Fruit fly (Drosophila melanogaster): ENCODE results near the gene Rpt3.
A peak's percentile ranks its signal among the peaks of the same experiment; 100 is the strongest.

The Rpt3 gene

DNA sequence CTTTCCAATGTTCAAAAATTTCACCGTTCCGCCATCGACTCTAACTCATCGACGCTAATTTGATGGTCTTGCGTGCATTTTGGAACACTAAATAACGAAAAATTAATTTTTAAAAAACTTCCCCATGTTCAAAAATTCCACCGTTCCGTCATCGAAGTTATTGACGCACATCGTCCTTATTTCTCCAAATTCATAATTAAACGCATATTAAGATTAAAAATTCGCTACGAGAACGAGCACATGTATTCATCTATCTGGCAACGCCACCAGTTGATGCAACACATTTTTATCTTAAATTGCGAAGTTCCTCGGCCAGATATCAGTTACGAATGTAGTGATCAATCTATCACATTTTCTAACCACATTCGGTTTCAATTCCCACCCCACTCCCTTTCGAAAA lies 24.3 kb downstream of the Rpt3 start, which contains the start of gene Lint-1 (continued):
- TF ChIP-seq acj6 (GFP tag; optimal IDR thresholded peaks at IDR 0.05) (peak; percentile 23), CG8632 (GFP tag; optimal IDR thresholded peaks at IDR 0.05) (peak; percentile 5), Sox102F (GFP tag; optimal IDR thresholded peaks at IDR 0.05) (peak; percentile 13), CG7368 (GFP tag; optimal IDR thresholded peaks at IDR 0.05) (no peak)

DNA sequence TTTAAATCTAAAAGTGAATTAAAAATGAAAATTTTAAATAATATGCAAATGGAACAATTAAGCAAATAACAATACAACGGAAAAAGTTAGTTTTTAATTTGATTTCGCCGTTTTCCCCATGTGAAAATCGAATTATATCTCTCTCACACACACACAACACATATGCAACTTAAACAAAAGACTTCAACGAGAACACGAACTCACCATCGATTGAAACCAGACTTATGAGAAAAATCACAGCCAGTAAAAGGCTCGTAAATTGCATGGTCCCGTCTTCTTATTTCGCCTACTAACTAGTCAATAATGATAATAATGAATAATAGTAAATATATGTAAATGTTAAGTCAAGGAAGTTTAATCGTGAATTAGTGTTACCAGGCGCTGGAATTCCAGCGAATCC lies 28.5 kb downstream of the Rpt3 start:
- TF ChIP-seq Eip93F (GFP tag; optimal IDR thresholded peaks at IDR 0.05) = peak; percentile 28
- no peak for TF ChIP-seq CG11294 (GFP tag; IDR thresholded peaks at IDR 0.05)

DNA sequence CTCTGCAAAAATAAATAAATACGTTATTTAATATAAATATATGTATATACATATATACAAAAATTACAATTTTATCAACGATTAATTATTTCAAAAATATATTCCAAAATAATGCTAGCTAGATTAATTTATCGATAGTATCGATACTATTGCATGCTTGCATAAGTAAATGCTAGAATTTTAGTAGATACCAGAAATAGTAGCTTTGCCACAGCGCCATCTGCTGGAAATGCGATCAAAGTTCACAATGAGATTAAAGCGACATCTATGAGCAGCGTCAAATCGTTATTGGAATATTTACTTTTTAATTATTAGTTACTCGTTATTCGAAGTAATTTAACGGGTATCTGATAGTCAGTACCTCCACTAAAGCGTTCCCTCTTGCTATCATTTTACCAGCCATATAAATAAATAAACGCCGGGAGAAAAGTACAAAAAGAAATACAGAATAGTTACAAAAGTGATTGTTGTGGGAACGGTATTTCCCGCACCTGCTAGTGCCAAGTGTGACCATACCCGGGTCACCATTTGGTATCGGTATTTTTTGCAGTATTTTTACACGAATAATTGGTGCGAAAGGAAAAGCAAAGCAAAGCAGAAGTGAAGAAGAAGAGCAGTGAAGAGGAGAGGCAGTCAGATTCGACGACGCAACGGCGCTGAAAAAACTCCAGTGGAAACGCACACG lies 29.1 kb downstream of the Rpt3 start, which contains the start of the genes rtv and Dlic:
rtv (minus strand) TSS at position 165 of the 685 bp plus-strand sequence.
Dlic (plus strand) TSS at position 596 of the 685 bp plus-strand sequence.
- no peak for TF ChIP-seq achi (GFP tag; optimal IDR thresholded peaks at IDR 0.05)
- peak; percentile 44 for TF ChIP-seq lz (GFP tag; optimal IDR thresholded peaks at IDR 0.05)
- TF ChIP-seq CG3919 (GFP tag; optimal IDR thresholded peaks at IDR 0.05) = no peak
- no peak for TF ChIP-seq Sox14 (GFP tag; optimal IDR thresholded peaks at IDR 0.05)
- TF ChIP-seq CG15336 (GFP tag; IDR thresholded peaks at IDR 0.05) = no peak
- no peak for TF ChIP-seq CG6792 (GFP tag; optimal IDR thresholded peaks at IDR 0.05)
- peak; percentile 8 for TF ChIP-seq Met (GFP tag; optimal IDR thresholded peaks at IDR 0.05)
- no peak for TF ChIP-seq CG6854 (GFP tag; optimal IDR thresholded peaks at IDR 0.05)
- TF ChIP-seq Hr4 (GFP tag; optimal IDR thresholded peaks at IDR 0.05) = peak; percentile 7
- TF ChIP-seq CG34406 (GFP tag; optimal IDR thresholded peaks at IDR 0.05) = no peak
- TF ChIP-seq dsx (GFP tag; optimal IDR thresholded peaks at IDR 0.05; ENCODE audit: poor library complexity, severe bottlenecking) = no peak
- TF ChIP-seq CG11294 (GFP tag; IDR thresholded peaks at IDR 0.05) = no peak
- TF ChIP-seq CG11762 (GFP tag; optimal IDR thresholded peaks at IDR 0.05; ENCODE audit: insufficient read depth) = no peak
- TF ChIP-seq CG31627 (GFP tag; optimal IDR thresholded peaks at IDR 0.05) = peak; percentile 41
- no peak for TF ChIP-seq CG4318 (GFP tag; optimal IDR thresholded peaks at IDR 0.05)
- TF ChIP-seq OdsH (GFP tag; optimal IDR thresholded peaks at IDR 0.05) = no peak
- TF ChIP-seq Hr38 (GFP tag; optimal IDR thresholded peaks at IDR 0.05) = no peak
- no peak for TF ChIP-seq Gug (GFP tag; IDR thresholded peaks at IDR 0.05)
- TF ChIP-seq Sox15 (GFP tag; optimal IDR thresholded peaks at IDR 0.05) = no peak
- no peak for TF ChIP-seq Ets96B (tag; optimal IDR thresholded peaks at IDR 0.05)
- no peak for TF ChIP-seq CG10669 (GFP tag; optimal IDR thresholded peaks at IDR 0.05)
- TF ChIP-seq Lpt (GFP tag; optimal IDR thresholded peaks at IDR 0.05) = no peak
- no peak for TF ChIP-seq vri (GFP tag; optimal IDR thresholded peaks at IDR 0.05)
- TF ChIP-seq ss (GFP tag; optimal IDR thresholded peaks at IDR 0.05) = no peak
- no peak for TF ChIP-seq Blimp-1 (GFP tag; optimal IDR thresholded peaks at IDR 0.05)
- peak; percentile 63; the same call in 2 of the 3 replicates for TF ChIP-seq CG6163 (GFP tag; IDR thresholded peaks at IDR 0.05)
- TF ChIP-seq cyc (GFP tag; optimal IDR thresholded peaks at IDR 0.05) = peak; percentile 44
- TF ChIP-seq dac (GFP tag; optimal IDR thresholded peaks at IDR 0.05) = no peak
- TF ChIP-seq Eip93F (GFP tag; optimal IDR thresholded peaks at IDR 0.05) = no peak
- TF ChIP-seq fd85E (GFP tag; optimal IDR thresholded peaks at IDR 0.05) = no peak
- TF ChIP-seq net (GFP tag; optimal IDR thresholded peaks at IDR 0.05) = no peak
- peak; percentile 35 for TF ChIP-seq esn (GFP tag; optimal IDR thresholded peaks at IDR 0.05)
- peak; percentile 8 for TF ChIP-seq Eip75B (GFP tag; optimal IDR thresholded peaks at IDR 0.05)
- no peak for TF ChIP-seq CG11902 (GFP tag; optimal IDR thresholded peaks at IDR 0.05)
- TF ChIP-seq CG32006 (GFP tag; optimal IDR thresholded peaks at IDR 0.05) = no peak
- peak; percentile 78 for TF ChIP-seq svp (GFP tag)
- TF ChIP-seq CG8632 (GFP tag; optimal IDR thresholded peaks at IDR 0.05) = no peak
- no peak for TF ChIP-seq CG6276 (GFP tag; optimal IDR thresholded peaks at IDR 0.05)
- peak; percentile 14 for TF ChIP-seq Eip78C (GFP tag)
- TF ChIP-seq Ets21C (GFP tag; optimal IDR thresholded peaks at IDR 0.05) = peak; percentile 19
- no peak for TF ChIP-seq CG10631 (GFP tag; optimal IDR thresholded peaks at IDR 0.05)
- peak; percentile 4 for TF ChIP-seq pdm3 (GFP tag; optimal IDR thresholded peaks at IDR 0.05)
- TF ChIP-seq fd59A (GFP tag; optimal IDR thresholded peaks at IDR 0.05) = no peak
- TF ChIP-seq acj6 (GFP tag; optimal IDR thresholded peaks at IDR 0.05) = peak; percentile 0
- no peak for TF ChIP-seq CG3032 (tag; optimal IDR thresholded peaks at IDR 0.05)

Data from whole organism, prepupa.